Fruit fly (Drosophila melanogaster) whole organism, embryonic: Measurements from ENCODE around the gene CG43291.
A peak's percentile ranks its signal among the peaks of the same experiment; 100 is the strongest.

Experiments used
- Atf6 ChIP-seq: fragments of 200-800 bp; sonication (Bioruptor generic); IDR thresholded peaks from 2 replicates; pipeline ENCODE4 v1.3.6; 2022; ENCODE audit warnings: missing biosample characterization, missing genetic modification characterization
- CG10654 ChIP-seq: fragments of 200-800 bp; sonication (Bioruptor generic); optimal IDR thresholded peaks from 2 replicates; lab custom pipeline; 2016; ENCODE audit warnings: missing biosample characterization, missing genetic modification characterization
- CG11696 ChIP-seq: fragments of 200-800 bp; sonication (Bioruptor generic); IDR thresholded peaks from 2 replicates; pipeline ENCODE4 v1.3.6; 2022; ENCODE audit warnings: missing biosample characterization, missing genetic modification characterization
- CG12155 ChIP-seq: fragments of 200-800 bp; sonication (Bioruptor generic); optimal IDR thresholded peaks from 3 replicates; lab custom pipeline; 2016; ENCODE audit warnings: missing biosample characterization, missing genetic modification characterization
- CG14667 ChIP-seq: fragments of 200-800 bp; sonication (Bioruptor generic); IDR thresholded peaks from 2 replicates; pipeline ENCODE4 v1.3.6; 2022; ENCODE audit warnings: missing biosample characterization, missing genetic modification characterization
- CG16779 ChIP-seq: fragments of 200-800 bp; sonication (Bioruptor generic); IDR thresholded peaks from 2 replicates; pipeline ENCODE4 v1.3.6; 2022; ENCODE audit warnings: missing biosample characterization, missing genetic modification characterization
- CG17186 ChIP-seq: fragments of 200-800 bp; sonication (Bioruptor generic); optimal IDR thresholded peaks from 3 replicates; lab custom pipeline; 2017; ENCODE audit warnings: missing biosample characterization, missing genetic modification reagents, missing genetic modification characterization
- CG17568 ChIP-seq: fragments of 200-800 bp; sonication (Bioruptor generic); optimal IDR thresholded peaks from 2 replicates; lab custom pipeline; 2018; ENCODE audit warnings: missing biosample characterization, mild to moderate bottlenecking, missing genetic modification characterization, moderate library complexity
- CG2202 ChIP-seq: fragments of 200-800 bp; sonication (Bioruptor generic); optimal IDR thresholded peaks from 2 replicates; lab custom pipeline; 2018; ENCODE audit warnings: missing biosample characterization, mild to moderate bottlenecking, missing genetic modification characterization
- CG31224 ChIP-seq: fragments of 200-800 bp; sonication (Bioruptor generic); IDR thresholded peaks from 2 replicates; pipeline ENCODE4 v1.3.6; 2022; ENCODE audit warnings: missing biosample characterization, missing genetic modification characterization
- CG31388 ChIP-seq: fragments of 200-800 bp; sonication (Bioruptor generic); optimal IDR thresholded peaks from 2 replicates; lab custom pipeline; 2016; ENCODE audit warnings: missing biosample characterization, missing genetic modification characterization
- CG3163 ChIP-seq: fragments of 200-800 bp; sonication (Bioruptor generic); optimal IDR thresholded peaks from 3 replicates; lab custom pipeline; 2016; ENCODE audit warnings: missing biosample characterization, missing genetic modification characterization
- CG6272 ChIP-seq: fragments of 200-800 bp; sonication (Bioruptor generic); IDR thresholded peaks from 2 replicates; pipeline ENCODE4 v1.3.6; 2022; ENCODE audit warnings: missing biosample characterization, missing genetic modification characterization
- CG6813 ChIP-seq: fragments of 200-800 bp; sonication (Bioruptor generic); optimal IDR thresholded peaks from 2 replicates; lab custom pipeline; 2017; ENCODE audit warnings: missing biosample characterization, missing genetic modification characterization, mild to moderate bottlenecking, moderate library complexity, missing genetic modification reagents
- CG6854 ChIP-seq: fragments of 200-800 bp; sonication (Bioruptor generic); optimal IDR thresholded peaks from 3 replicates; lab custom pipeline; 2017; ENCODE audit warnings: missing biosample characterization, mild to moderate bottlenecking, missing genetic modification characterization
- CG7556 ChIP-seq: fragments of 200-800 bp; sonication (Bioruptor generic); optimal IDR thresholded peaks from 2 replicates; lab custom pipeline; 2017; ENCODE audit warnings: missing biosample characterization, mild to moderate bottlenecking, missing genetic modification characterization
- Dll ChIP-seq: fragments of 200-800 bp; sonication (Bioruptor generic); IDR thresholded peaks from 4 replicates; pipeline ENCODE4 v1.3.6; 2022; ENCODE audit warnings: missing biosample characterization, missing genetic modification characterization; ENCODE audit not compliant: partially characterized antibody
- Dp ChIP-seq: fragments of 200-800 bp; sonication (Bioruptor generic); optimal IDR thresholded peaks from 2 replicates; lab custom pipeline; 2018; ENCODE audit warnings: missing biosample characterization, mild to moderate bottlenecking, missing genetic modification characterization, moderate library complexity
- Dref ChIP-seq: fragments of 200-800 bp; sonication (Bioruptor generic); IDR thresholded peaks from 2 replicates; pipeline ENCODE4 v1.3.6; 2022; ENCODE audit warnings: missing biosample characterization, missing genetic modification characterization
- Eip74EF ChIP-seq, 2 experiments: fragments of 200-800 bp in 1 of 2; fragments of >200 bp in 1 of 2; sonication (Bioruptor generic) in 1 of 2; optimal IDR thresholded peaks; 2 replicates each; lab custom pipeline; 2017 to 2019; ENCODE audit warnings: missing biosample characterization in 2 of 2, missing genetic modification characterization in 2 of 2, mild to moderate bottlenecking in 1 of 2, moderate library complexity in 1 of 2
- Gsc ChIP-seq: fragments of 200-800 bp; sonication (Bioruptor generic); IDR thresholded peaks from 2 replicates; pipeline ENCODE4 v1.3.6; 2022; ENCODE audit warnings: missing biosample characterization, missing genetic modification characterization
- Gug ChIP-seq: fragments of 200-800 bp; sonication (Bioruptor generic); IDR thresholded peaks from 4 replicates; pipeline ENCODE4 v1.3.6; 2022; ENCODE audit warnings: missing biosample characterization, missing genetic modification characterization
- HLH3B ChIP-seq: fragments of 200-800 bp; sonication (Bioruptor generic); IDR thresholded peaks from 2 replicates; pipeline ENCODE4 v1.3.6; 2022; ENCODE audit warnings: missing biosample characterization, missing genetic modification characterization
- HmgD ChIP-seq: fragments of 200-800 bp; sonication (Bioruptor generic); optimal IDR thresholded peaks from 3 replicates; lab custom pipeline; 2016; ENCODE audit warnings: missing biosample characterization, missing genetic modification characterization
- Jarid2 ChIP-seq: fragments of 200-800 bp; sonication (Bioruptor generic); optimal IDR thresholded peaks from 3 replicates; lab custom pipeline; 2017; ENCODE audit warnings: mild to moderate bottlenecking, missing biosample characterization, missing genetic modification reagents, missing genetic modification characterization
- MESR4 ChIP-seq: fragments of 200-800 bp; sonication (Bioruptor generic); optimal IDR thresholded peaks from 2 replicates; lab custom pipeline; 2018; ENCODE audit warnings: missing biosample characterization, mild to moderate bottlenecking, missing genetic modification characterization, moderate library complexity
- MTF-1 ChIP-seq: fragments of 200-800 bp; sonication (Bioruptor generic); optimal IDR thresholded peaks from 2 replicates; lab custom pipeline; 2018; ENCODE audit warnings: missing biosample characterization, mild to moderate bottlenecking, missing genetic modification characterization, borderline replicate concordance
- Myb ChIP-seq: fragments of 200-800 bp; sonication (Bioruptor generic); optimal IDR thresholded peaks from 2 replicates; lab custom pipeline; 2016; ENCODE audit warnings: missing biosample characterization, missing genetic modification characterization
- Neu2 ChIP-seq: fragments of 200-800 bp; sonication (Bioruptor generic); optimal IDR thresholded peaks from 3 replicates; lab custom pipeline; 2016; ENCODE audit warnings: missing biosample characterization, missing genetic modification characterization, borderline replicate concordance
- Rx ChIP-seq: fragments of 200-800 bp; sonication (Bioruptor generic); IDR thresholded peaks from 2 replicates; pipeline ENCODE4 v1.3.6; 2022; ENCODE audit warnings: missing biosample characterization, missing genetic modification characterization
- Side ChIP-seq: fragments of 200-800 bp; sonication (Bioruptor generic); optimal IDR thresholded peaks from 2 replicates; lab custom pipeline; 2016; ENCODE audit warnings: missing biosample characterization, missing genetic modification characterization
- Xrp1 ChIP-seq: fragments of 200-800 bp; sonication (Bioruptor generic); IDR thresholded peaks from 2 replicates; pipeline ENCODE4 v1.3.6; 2022; ENCODE audit warnings: missing biosample characterization, missing genetic modification characterization
- ab ChIP-seq: fragments of 200-800 bp; sonication (Bioruptor generic); optimal IDR thresholded peaks from 2 replicates; lab custom pipeline; 2016; ENCODE audit warnings: missing biosample characterization, missing genetic modification characterization
- az2 ChIP-seq: fragments of 200-800 bp; sonication (Bioruptor generic); optimal IDR thresholded peaks from 3 replicates; lab custom pipeline; 2016; ENCODE audit warnings: missing biosample characterization, missing genetic modification characterization
- cas ChIP-seq: fragments of 200-800 bp; sonication (Bioruptor generic); IDR thresholded peaks from 2 replicates; pipeline ENCODE4 v1.3.6; 2022; ENCODE audit warnings: missing biosample characterization, missing genetic modification characterization
- crol ChIP-seq: fragments of 200-800 bp; sonication (Bioruptor generic); IDR thresholded peaks from 2 replicates; pipeline ENCODE4 v1.3.6; 2022; ENCODE audit warnings: missing biosample characterization, missing genetic modification characterization
- disco-r ChIP-seq: fragments of 200-800 bp; sonication (Bioruptor generic); optimal IDR thresholded peaks from 2 replicates; lab custom pipeline; 2016; ENCODE audit warnings: missing biosample characterization, missing genetic modification characterization
- en ChIP-seq: fragments of 200-800 bp; sonication (Bioruptor generic); optimal IDR thresholded peaks from 2 replicates; lab custom pipeline; 2016; ENCODE audit warnings: missing biosample characterization, missing genetic modification characterization
- exex ChIP-seq: fragments of 200-800 bp; sonication (Bioruptor generic); optimal IDR thresholded peaks from 4 replicates; lab custom pipeline; 2018; ENCODE audit warnings: missing biosample characterization, mild to moderate bottlenecking, missing genetic modification characterization, moderate library complexity
- eyg ChIP-seq: fragments of 200-800 bp; sonication (Bioruptor generic); optimal IDR thresholded peaks from 3 replicates; lab custom pipeline; 2016; ENCODE audit warnings: missing biosample characterization, missing genetic modification characterization
- fd102C ChIP-seq: fragments of 200-800 bp; sonication (Bioruptor generic); optimal IDR thresholded peaks from 2 replicates; lab custom pipeline; 2018; ENCODE audit warnings: missing biosample characterization, mild to moderate bottlenecking, missing genetic modification characterization, moderate library complexity
- gsb ChIP-seq: fragments of 200-800 bp; sonication (Bioruptor generic); IDR thresholded peaks from 2 replicates; pipeline ENCODE4 v1.3.6; 2022; ENCODE audit warnings: missing biosample characterization, missing genetic modification characterization
- jing ChIP-seq: fragments of 200-800 bp; sonication (Bioruptor generic); optimal IDR thresholded peaks from 2 replicates; lab custom pipeline; 2018; ENCODE audit warnings: missing biosample characterization, mild to moderate bottlenecking, missing genetic modification characterization
- mam ChIP-seq: fragments of 200-800 bp; sonication (Bioruptor generic); optimal IDR thresholded peaks from 3 replicates; lab custom pipeline; 2016; ENCODE audit warnings: missing biosample characterization, missing genetic modification characterization
- pum ChIP-seq: fragments of 200-800 bp; sonication (Bioruptor generic); optimal IDR thresholded peaks from 2 replicates; lab custom pipeline; 2016; ENCODE audit warnings: missing biosample characterization, missing genetic modification characterization
- row ChIP-seq: fragments of 200-800 bp; sonication (Bioruptor generic); IDR thresholded peaks from 3 replicates; pipeline ENCODE4 v1.3.6; 2022; ENCODE audit warnings: missing biosample characterization, missing genetic modification characterization
- run ChIP-seq: fragments of 200-800 bp; sonication (Bioruptor generic); optimal IDR thresholded peaks from 3 replicates; lab custom pipeline; 2018; ENCODE audit warnings: missing biosample characterization, mild to moderate bottlenecking, missing genetic modification characterization
- sens ChIP-seq: fragments of 200-800 bp; sonication (Bioruptor generic); peaks from one replicate; lab custom pipeline; 2016; ENCODE audit warnings: missing biosample characterization, missing genetic modification characterization
- sna ChIP-seq: fragments of 200-800 bp; sonication (Bioruptor generic); IDR thresholded peaks from 2 replicates; pipeline ENCODE4 v1.3.6; 2022; ENCODE audit warnings: missing biosample characterization, missing genetic modification characterization; ENCODE audit not compliant: partially characterized antibody
- tap ChIP-seq: fragments of 200-800 bp; optimal IDR thresholded peaks from 3 replicates; lab custom pipeline; 2019; ENCODE audit warnings: missing biosample characterization, mild to moderate bottlenecking, missing genetic modification characterization, moderate library complexity
- zfh2 ChIP-seq: fragments of 200-800 bp; sonication (Bioruptor generic); optimal IDR thresholded peaks from 2 replicates; lab custom pipeline; 2016; ENCODE audit warnings: missing biosample characterization, missing genetic modification characterization

CG43291 gene

DNA sequence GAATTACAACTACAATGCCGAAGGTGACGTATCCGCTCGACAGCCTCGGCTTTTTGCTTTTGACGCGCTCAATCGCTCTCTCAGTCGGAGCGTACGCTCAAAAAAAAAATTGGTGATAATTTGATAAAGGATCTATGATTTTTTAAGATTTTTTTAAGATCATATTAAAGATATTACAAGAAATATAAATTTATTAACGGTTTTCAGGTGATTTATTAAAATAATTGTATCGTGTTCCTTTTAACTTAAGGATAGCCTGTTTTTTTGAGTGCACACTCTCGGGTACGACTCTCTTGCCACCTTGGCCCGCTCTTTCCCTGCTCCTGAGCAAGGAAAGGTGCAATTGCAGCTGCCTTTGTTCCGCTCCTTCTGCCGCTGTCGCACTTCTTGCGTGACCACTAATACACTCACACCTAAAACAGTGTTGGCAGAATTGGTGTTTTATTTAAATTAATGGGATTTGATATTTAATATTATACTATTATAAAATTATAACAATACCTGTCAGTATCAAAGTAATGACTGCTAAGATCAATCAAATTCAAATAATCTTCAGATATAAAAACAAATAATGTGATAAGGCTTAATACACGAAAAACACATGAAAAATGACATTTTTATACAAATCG lies 33.5 kb upstream of the CG43291 start (continued):
- TF ChIP-seq Myb (no peak), crol (peak; percentile 56), Xrp1 (GFP tag; lab: Robert Waterston, UW) (peak; percentile 97), fd102C (GFP tag; lab: Kevin White, UChicago) (peak; percentile 94), CG12155 (GFP tag; lab: Kevin White, UChicago) (no peak), row (GFP tag; lab: Robert Waterston, UW) (peak; percentile 90), Dp (GFP tag; lab: Kevin White, UChicago) (no peak), Eip74EF (GFP tag; optimal IDR thresholded peaks at IDR 0.05; lab: Kevin White, UChicago) (no peak), sens (GFP tag; lab: Kevin White, UChicago) (peak; percentile 90), disco-r (no peak), Rx (0 out of 2 replicates have a peak, but pooled peaks have one; percentile 6), CG17186 (no peak), zfh2 (peak; percentile 9), az2 (GFP tag; lab: Kevin White, UChicago) (peak; percentile 72), Neu2 (GFP tag; lab: Kevin White, UChicago) (no peak), MTF-1 (GFP tag; lab: Kevin White, UChicago) (peak; percentile 46), Side (no peak), Dll (no peak), CG6854 (peak; percentile 65), cas (GFP tag; lab: Robert Waterston, UW) (0 out of 2 replicates have a peak, but pooled peaks have one; percentile 20), MESR4 (GFP tag; lab: Kevin White, UChicago) (no peak), CG10654 (GFP tag; lab: Kevin White, UChicago) (peak; percentile 58), exex (tag; lab: Kevin White, UChicago) (no peak), Gug (GFP tag; lab: Robert Waterston, UW) (peak; percentile 65; the same call in 3 of the 4 replicates), run (peak; percentile 41), CG7556 (GFP tag; lab: Kevin White, UChicago) (peak; percentile 91), pum (GFP tag; lab: Kevin White, UChicago) (peak; percentile 37), Dref (GFP tag; lab: Robert Waterston, UW) (no peak), CG2202 (tag; lab: Kevin White, UChicago) (peak; percentile 78), CG6272 (GFP tag; lab: Robert Waterston, UW) (peak; percentile 71), sna (GFP tag; lab: Robert Waterston, UW) (no peak), CG3163 (no peak), eyg (GFP tag; lab: Kevin White, UChicago) (no peak), Gsc (GFP tag; lab: Robert Waterston, UW) (no peak), ab (GFP tag; lab: Kevin White, UChicago) (no peak), Jarid2 (GFP tag; lab: Kevin White, UChicago) (no peak), CG16779 (GFP tag; lab: Robert Waterston, UW) (no peak), en (GFP tag; lab: Kevin White, UChicago) (no peak), CG6813 (GFP tag; lab: Kevin White, UChicago) (peak; percentile 89), CG31388 (GFP tag; lab: Kevin White, UChicago) (peak; percentile 20), Atf6 (GFP tag; lab: Robert Waterston, UW) (peak; percentile 89), tap (tag; lab: Kevin White, UChicago) (no peak), HLH3B (GFP tag; lab: Robert Waterston, UW) (peak; percentile 81), mam (no peak), HmgD (no peak), CG11696 (GFP tag; lab: Robert Waterston, UW) (peak; percentile 68; the same call in 1 of the 2 replicates), CG31224 (GFP tag; lab: Robert Waterston, UW) (peak; percentile 63), CG17568 (GFP tag; lab: Kevin White, UChicago) (no peak), CG14667 (GFP tag; lab: Robert Waterston, UW) (peak; percentile 72), jing (GFP tag; lab: Kevin White, UChicago) (peak; percentile 46), gsb (GFP tag; lab: Robert Waterston, UW) (peak; percentile 68)
